Worm (Caenorhabditis elegans): ENCODE measurements around the gene mps-4.

The mps-4 gene

DNA sequence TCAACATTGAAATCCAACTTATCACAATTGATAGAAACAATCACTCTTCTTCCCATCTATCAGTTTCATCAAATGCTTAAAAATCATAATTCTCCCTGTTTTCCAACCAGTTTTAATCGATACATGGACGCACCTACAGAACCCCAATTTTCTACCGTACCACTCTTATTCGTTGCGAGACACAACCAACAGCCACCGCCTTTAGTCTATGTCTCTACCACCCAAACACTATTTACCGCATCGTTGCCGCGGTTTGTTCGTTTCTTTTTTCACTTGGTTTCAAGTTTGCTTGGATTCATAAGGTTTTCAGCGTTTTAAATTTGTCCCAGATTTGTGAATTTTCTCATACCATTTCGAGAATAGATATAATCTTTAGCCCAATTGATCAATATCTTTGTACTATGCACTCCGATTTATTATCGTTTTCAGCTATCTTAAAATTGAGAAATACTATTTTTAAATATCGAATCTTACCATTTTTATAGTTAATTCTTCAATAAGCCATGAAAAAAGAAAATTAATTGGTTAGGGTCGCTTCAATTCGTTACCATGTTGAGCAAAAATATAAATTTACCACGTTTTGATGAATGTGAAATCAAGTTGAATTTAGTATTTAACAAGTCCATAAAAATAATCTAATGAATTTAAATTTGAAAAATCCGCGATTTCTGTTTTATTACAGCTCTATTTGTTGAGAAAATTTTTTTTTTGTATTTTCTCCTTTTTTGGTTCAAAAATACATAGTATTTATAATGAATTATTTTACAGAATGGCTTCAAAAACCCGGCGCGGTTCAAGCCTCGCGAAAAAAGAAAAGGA lies 38.9 kb upstream of the mps-4 start, which contains the start of gene F10E9.3:
Gene F10E9.3, plus strand, starts transcription at position 769 of the 819 bp plus-strand sequence.
- TF ChIP-seq ama-1 (optimal IDR thresholded peaks at IDR 0.05) (no peak), B0310.2 (tag; optimal IDR thresholded peaks at IDR 0.05) (no peak), ceh-36 (tag; optimal IDR thresholded peaks at IDR 0.05) (no peak), F13C5.2 (tag; optimal IDR thresholded peaks at IDR 0.05) (no peak), sea-1 (GFP tag; conservative IDR thresholded peaks at IDR 0.05) (no peak), hnd-1 (tag; optimal IDR thresholded peaks at IDR 0.05) (no peak), hmbx-1 (tag; optimal IDR thresholded peaks at IDR 0.05) (no peak), flt-1 (GFP tag; IDR thresholded peaks at IDR 0.05) (no peak), tbx-37 (GFP tag; conservative IDR thresholded peaks at IDR 0.05) (no peak), tbx-11 (GFP tag; IDR thresholded peaks at IDR 0.05) (no peak), hmg-4 (GFP tag; optimal IDR thresholded peaks at IDR 0.05) (no peak), ets-7 (tag; optimal IDR thresholded peaks at IDR 0.05) (no peak), scrt-1 (GFP tag; IDR thresholded peaks at IDR 0.05) (no peak), tra-4 (tag; optimal IDR thresholded peaks at IDR 0.05) (no peak), aly-1 (tag; optimal IDR thresholded peaks at IDR 0.05) (no peak), ceh-13 (GFP tag; optimal IDR thresholded peaks at IDR 0.05) (no peak), pes-1 (GFP tag; IDR thresholded peaks at IDR 0.05) (no peak)

DNA sequence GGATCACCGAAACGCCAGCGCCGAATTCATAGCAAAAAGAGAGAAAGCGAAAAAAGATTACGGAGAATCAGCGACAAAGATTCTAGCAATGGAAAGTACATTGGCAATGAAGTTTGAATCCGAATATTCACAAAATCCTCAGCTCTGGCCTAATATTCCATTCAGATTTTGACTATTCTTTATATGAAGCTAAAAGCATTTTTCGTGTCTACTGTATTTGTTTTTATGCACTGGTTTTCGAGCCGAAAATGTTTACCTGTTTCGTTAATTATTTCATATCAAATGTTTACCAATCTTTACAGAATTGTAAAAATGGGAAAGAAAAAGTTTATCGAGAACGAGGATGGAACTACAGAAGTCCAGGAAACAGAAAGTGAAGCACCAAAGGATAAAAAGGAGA lies 36.7 kb upstream of the mps-4 start, which contains the start of gene F10E9.4:
Gene F10E9.4, plus strand, starts transcription at position 301 of the 400 bp plus-strand sequence.
- TF ChIP-seq ceh-36 (tag; optimal IDR thresholded peaks at IDR 0.05) (no peak), ets-7 (tag; optimal IDR thresholded peaks at IDR 0.05) (no peak), tbx-11 (GFP tag; IDR thresholded peaks at IDR 0.05) (no peak)

- TF ChIP-seq ama-1 (optimal IDR thresholded peaks at IDR 0.05) (no peak), tbx-37 (GFP tag; conservative IDR thresholded peaks at IDR 0.05) (peak; percentile 93), pes-1 (GFP tag; IDR thresholded peaks at IDR 0.05) (peak; percentile 75), tra-4 (tag; optimal IDR thresholded peaks at IDR 0.05) (no peak)
These were observed 35.8 kb upstream of the mps-4 start, which contains the start of the genes F10E9.7 and F10E9.5 for ce11 chrIII:8307356-8307755. Gene F10E9.7 (minus strand): TSS chrIII:8307441. Gene F10E9.5 (plus strand): TSS chrIII:8307592.

DNA sequence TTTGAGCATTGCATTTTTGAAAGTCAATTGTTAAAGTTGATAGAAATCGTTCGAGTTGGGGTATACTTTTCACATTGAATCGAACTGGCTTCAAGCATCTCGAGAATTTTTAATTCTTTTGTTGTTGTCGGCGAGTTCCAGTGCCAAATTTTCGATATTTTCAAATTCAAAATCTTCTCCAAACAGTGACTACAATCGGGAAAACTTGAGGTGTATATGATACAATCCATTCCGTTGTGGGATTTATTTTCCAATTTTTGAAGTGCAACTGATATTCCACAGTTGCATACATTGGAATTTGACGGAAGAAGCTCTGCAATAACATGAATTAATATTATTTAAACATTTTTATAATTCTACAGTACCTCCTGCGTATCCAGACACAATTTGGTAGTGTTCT lies 34.2 kb upstream of the mps-4 start:
- TF ChIP-seq sea-1 (GFP tag; conservative IDR thresholded peaks at IDR 0.05) (no peak), tbx-37 (GFP tag; conservative IDR thresholded peaks at IDR 0.05) (no peak), hnd-1 (tag; optimal IDR thresholded peaks at IDR 0.05) (no peak), hmg-4 (GFP tag; optimal IDR thresholded peaks at IDR 0.05) (no peak), ceh-36 (tag; optimal IDR thresholded peaks at IDR 0.05) (no peak), ama-1 (optimal IDR thresholded peaks at IDR 0.05) (no peak), hmbx-1 (tag; optimal IDR thresholded peaks at IDR 0.05) (no peak), flt-1 (GFP tag; IDR thresholded peaks at IDR 0.05) (no peak), tra-4 (tag; optimal IDR thresholded peaks at IDR 0.05) (no peak), ceh-13 (GFP tag; optimal IDR thresholded peaks at IDR 0.05) (no peak), tbx-11 (GFP tag; IDR thresholded peaks at IDR 0.05) (no peak), aly-1 (tag; optimal IDR thresholded peaks at IDR 0.05) (no peak), scrt-1 (GFP tag; IDR thresholded peaks at IDR 0.05) (no peak), F13C5.2 (tag; optimal IDR thresholded peaks at IDR 0.05) (no peak), B0310.2 (tag; optimal IDR thresholded peaks at IDR 0.05) (no peak), pes-1 (GFP tag; IDR thresholded peaks at IDR 0.05) (no peak), ets-7 (tag; optimal IDR thresholded peaks at IDR 0.05) (no peak)

- TF ChIP-seq tra-4 (tag; optimal IDR thresholded peaks at IDR 0.05) (no peak), aly-1 (tag; optimal IDR thresholded peaks at IDR 0.05) (no peak), hmbx-1 (tag; optimal IDR thresholded peaks at IDR 0.05) (no peak), hnd-1 (tag; optimal IDR thresholded peaks at IDR 0.05) (no peak)
These were observed 33.7 kb upstream of the mps-4 start for ce11 chrIII:8305304-8305703.

ce11 chrIII:8303440-8303839 lies 31.9 kb upstream of the mps-4 start:
- no peak for TF ChIP-seq tbx-11 (GFP tag; IDR thresholded peaks at IDR 0.05)
- TF ChIP-seq hmg-4 (GFP tag; optimal IDR thresholded peaks at IDR 0.05): no peak
- no peak for TF ChIP-seq ets-7 (tag; optimal IDR thresholded peaks at IDR 0.05)
- TF ChIP-seq ceh-36 (tag; optimal IDR thresholded peaks at IDR 0.05): no peak
- no peak for TF ChIP-seq hnd-1 (tag; optimal IDR thresholded peaks at IDR 0.05)
- TF ChIP-seq B0310.2 (tag; optimal IDR thresholded peaks at IDR 0.05): no peak
- no peak for TF ChIP-seq tbx-37 (GFP tag; conservative IDR thresholded peaks at IDR 0.05)
- no peak for TF ChIP-seq pes-1 (GFP tag; IDR thresholded peaks at IDR 0.05)
- no peak for TF ChIP-seq sea-1 (GFP tag; conservative IDR thresholded peaks at IDR 0.05)
- no peak for TF ChIP-seq tra-4 (tag; optimal IDR thresholded peaks at IDR 0.05)
- TF ChIP-seq scrt-1 (GFP tag; IDR thresholded peaks at IDR 0.05): no peak
- TF ChIP-seq F13C5.2 (tag; optimal IDR thresholded peaks at IDR 0.05): no peak
- TF ChIP-seq flt-1 (GFP tag; IDR thresholded peaks at IDR 0.05): no peak
- no peak for TF ChIP-seq aly-1 (tag; optimal IDR thresholded peaks at IDR 0.05)
- no peak for TF ChIP-seq ama-1 (optimal IDR thresholded peaks at IDR 0.05)
- TF ChIP-seq ceh-13 (GFP tag; optimal IDR thresholded peaks at IDR 0.05): no peak
- TF ChIP-seq hmbx-1 (tag; optimal IDR thresholded peaks at IDR 0.05): no peak

DNA sequence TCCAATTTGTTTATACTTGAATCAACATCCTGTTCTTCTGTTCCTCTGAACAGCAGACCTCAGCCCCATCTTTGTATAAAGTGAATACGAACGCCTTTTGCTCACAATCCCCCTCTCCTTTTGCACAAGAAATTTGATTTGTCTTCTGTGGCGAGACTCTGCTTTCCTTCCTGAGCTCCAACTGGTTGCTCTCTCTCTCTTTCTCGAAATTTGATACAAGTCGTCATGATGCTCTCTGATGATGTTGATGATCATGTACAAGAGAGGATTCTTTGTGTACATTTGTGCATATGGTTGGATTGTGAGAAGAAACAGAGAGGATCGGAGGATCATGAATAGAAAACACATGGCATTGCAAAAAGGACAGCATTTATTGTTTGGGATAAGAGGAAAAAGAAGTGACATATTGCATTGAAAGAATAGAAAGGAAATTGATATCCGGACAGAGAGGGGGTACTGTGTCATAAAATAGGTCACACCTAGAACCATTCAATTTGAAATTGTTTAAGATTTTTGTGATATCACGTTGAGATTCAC lies 29.4 kb upstream of the mps-4 start:
- TF ChIP-seq scrt-1 (GFP tag; IDR thresholded peaks at IDR 0.05) (no peak), flt-1 (GFP tag; IDR thresholded peaks at IDR 0.05) (no peak), hmg-4 (GFP tag; optimal IDR thresholded peaks at IDR 0.05) (no peak), ama-1 (optimal IDR thresholded peaks at IDR 0.05) (no peak), hmbx-1 (tag; optimal IDR thresholded peaks at IDR 0.05) (no peak), ets-7 (tag; optimal IDR thresholded peaks at IDR 0.05) (no peak), ceh-36 (tag; optimal IDR thresholded peaks at IDR 0.05) (no peak), hnd-1 (tag; optimal IDR thresholded peaks at IDR 0.05) (no peak), aly-1 (tag; optimal IDR thresholded peaks at IDR 0.05) (no peak), tbx-37 (GFP tag; conservative IDR thresholded peaks at IDR 0.05) (no peak), B0310.2 (tag; optimal IDR thresholded peaks at IDR 0.05) (no peak), tra-4 (tag; optimal IDR thresholded peaks at IDR 0.05) (no peak), tbx-11 (GFP tag; IDR thresholded peaks at IDR 0.05) (no peak), ceh-13 (GFP tag; optimal IDR thresholded peaks at IDR 0.05) (no peak), F13C5.2 (tag; optimal IDR thresholded peaks at IDR 0.05) (no peak), pes-1 (GFP tag; IDR thresholded peaks at IDR 0.05) (no peak)
